Fruit fly (Drosophila melanogaster): ENCODE data around the gene CG15142.

DNA sequence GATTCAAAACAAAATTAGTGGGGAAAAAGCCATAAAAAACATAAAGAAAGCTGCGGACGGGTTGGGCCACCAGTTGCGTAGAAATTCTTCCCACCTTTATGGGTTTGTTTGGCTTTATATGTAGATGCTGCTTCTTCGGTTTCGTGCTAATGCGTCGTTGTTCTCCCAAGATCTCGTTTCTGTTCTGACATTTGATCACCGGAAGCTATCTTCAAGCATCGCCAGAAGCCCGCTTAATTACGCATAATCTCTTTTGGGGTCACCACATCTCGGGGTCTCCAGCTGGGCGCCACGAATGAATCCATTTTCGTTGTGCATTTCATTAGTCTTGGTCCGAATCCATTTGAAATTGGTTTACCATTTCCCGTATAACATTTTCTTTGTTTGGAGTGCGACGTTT, 2.9 kb downstream of the CG15142 start:
- no peak for TF ChIP-seq CG8478 (optimal IDR thresholded peaks at IDR 0.05)
- no peak for TF ChIP-seq CTCF (optimal IDR thresholded peaks at IDR 0.05)
